Fruit fly (Drosophila melanogaster) Kc167 (cell line): Measurements from ENCODE around the gene Pfdn1.

ENCODE experiments used
- Myc ChIP-seq: fragments of >200 bp; optimal IDR thresholded peaks from 2 replicates; lab custom pipeline; 2017; ENCODE audit warnings: missing external identifiers
- Sin3A ChIP-seq: fragments of >200 bp; optimal IDR thresholded peaks from 2 replicates; lab custom pipeline; 2018; ENCODE audit warnings: missing external identifiers
- h ChIP-seq: fragments of >200 bp; optimal IDR thresholded peaks from 3 replicates; lab custom pipeline; 2018; ENCODE audit warnings: missing external identifiers
- insv ChIP-seq: fragments of >200 bp; optimal IDR thresholded peaks from 3 replicates; lab custom pipeline; 2018; ENCODE audit warnings: missing external identifiers
- psq ChIP-seq: fragments of >200 bp; optimal IDR thresholded peaks from 2 replicates; lab custom pipeline; 2017; ENCODE audit warnings: missing external identifiers
- ttk ChIP-seq: sonication (Bioruptor generic); optimal IDR thresholded peaks from 2 replicates; lab custom pipeline; 2017; ENCODE audit warnings: missing external identifiers

Gene Pfdn1

DNA sequence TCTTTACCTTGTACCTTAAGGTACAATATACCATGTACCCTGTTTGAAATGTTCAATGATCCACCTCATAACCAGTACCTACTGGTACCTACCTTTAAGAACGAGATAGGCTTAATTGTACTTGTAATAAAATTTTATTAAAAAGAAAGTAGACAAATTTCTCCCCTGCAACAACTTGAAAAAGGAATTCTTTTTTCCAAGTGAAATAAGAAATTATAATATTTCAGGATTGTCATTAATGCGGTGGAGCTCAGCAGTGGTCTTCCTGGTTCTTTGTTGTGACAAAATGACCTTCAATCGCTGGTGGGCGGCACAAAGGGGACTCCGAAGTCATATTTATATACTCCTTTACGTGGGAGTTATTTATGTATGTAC is 30.4 kb downstream of the Pfdn1 start:
- TF ChIP-seq psq (lab: Kevin White, UChicago) (no peak), Sin3A (lab: Kevin White, UChicago) (no peak), ttk (lab: Kevin White, UChicago) (no peak), insv (no peak), h (lab: Kevin White, UChicago) (no peak), Myc (lab: Kevin White, UChicago) (no peak)

DNA sequence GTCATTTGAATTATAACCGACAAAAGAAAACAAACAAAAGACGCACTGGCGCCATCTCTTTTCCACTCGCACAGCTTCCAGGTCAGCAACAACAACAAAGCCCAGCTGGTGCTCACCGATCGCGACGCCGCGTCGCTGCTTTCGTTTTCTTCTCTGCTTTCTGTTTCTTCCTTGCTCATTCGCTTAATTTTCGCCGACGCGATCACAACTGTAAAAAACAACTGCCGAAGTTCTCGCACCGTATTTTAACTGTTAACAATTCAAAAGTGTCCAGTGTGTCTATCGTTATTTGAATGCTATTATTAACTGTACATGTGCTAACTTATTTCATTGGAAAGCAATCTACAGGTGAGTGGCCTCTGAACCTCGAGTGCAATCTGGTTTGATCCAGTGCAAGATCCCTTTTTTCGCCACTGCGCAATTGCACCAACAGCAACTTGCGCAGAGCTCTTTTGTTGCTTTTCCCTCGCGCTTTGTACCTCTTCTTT is 31.4 kb downstream of the Pfdn1 start, which contains the start of gene stai:
stai (plus strand) TSS at position 176 of the 488 bp plus-strand sequence.
- TF ChIP-seq Myc (lab: Kevin White, UChicago) = no peak

DNA sequence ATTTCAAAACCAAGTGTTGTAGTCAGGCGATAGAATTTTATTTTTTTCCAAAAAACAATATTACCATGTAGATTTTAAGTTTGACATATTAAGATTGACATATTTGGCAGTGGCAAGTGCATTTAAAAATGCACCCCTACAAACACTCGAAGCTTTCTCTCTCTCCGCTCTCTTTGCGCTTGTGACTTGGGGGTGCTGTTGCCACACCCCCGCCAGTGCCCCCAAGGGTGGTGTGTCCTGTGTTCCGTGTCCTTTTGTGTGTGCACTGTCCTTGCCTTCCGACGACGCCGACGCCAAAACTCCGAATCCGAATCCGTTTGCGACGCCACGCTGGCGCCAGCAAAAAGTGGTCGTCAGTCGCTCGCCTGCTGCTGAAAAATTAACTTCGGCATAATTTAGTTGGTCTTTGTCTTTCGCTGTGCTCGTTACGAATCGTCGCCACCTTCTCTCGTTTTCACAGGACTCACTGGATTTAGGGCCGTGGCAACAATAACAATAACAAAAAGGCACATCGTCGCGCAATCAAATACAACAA is 40.5 kb downstream of the Pfdn1 start:
- TF ChIP-seq h (lab: Kevin White, UChicago) = no peak
- TF ChIP-seq insv = no peak
- no peak for TF ChIP-seq Myc (lab: Kevin White, UChicago)
- no peak for TF ChIP-seq psq (lab: Kevin White, UChicago)
- no peak for TF ChIP-seq ttk (lab: Kevin White, UChicago)
- no peak for TF ChIP-seq Sin3A (lab: Kevin White, UChicago)

DNA sequence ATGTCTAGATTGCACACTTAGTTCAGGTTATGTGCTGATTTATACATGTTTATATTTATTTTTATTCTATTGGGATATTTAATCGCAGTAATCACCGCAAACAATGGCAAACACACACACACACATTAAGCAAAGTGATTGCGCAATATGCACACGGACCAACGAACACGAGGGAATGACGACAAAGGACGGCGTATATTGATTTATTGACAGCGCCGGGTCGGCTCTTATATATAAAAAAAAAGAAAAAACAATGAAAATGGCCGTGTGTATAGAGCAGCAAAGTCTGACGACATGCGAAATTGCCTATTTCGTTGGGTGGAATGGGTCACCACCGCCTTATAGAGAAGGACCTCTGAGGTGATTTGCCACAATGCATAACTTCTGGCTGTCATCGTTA is 41.9 kb downstream of the Pfdn1 start:
- TF ChIP-seq Myc (lab: Kevin White, UChicago) (no peak), psq (lab: Kevin White, UChicago) (no peak), Sin3A (lab: Kevin White, UChicago) (no peak), ttk (lab: Kevin White, UChicago) (no peak), insv (no peak), h (lab: Kevin White, UChicago) (no peak)

DNA sequence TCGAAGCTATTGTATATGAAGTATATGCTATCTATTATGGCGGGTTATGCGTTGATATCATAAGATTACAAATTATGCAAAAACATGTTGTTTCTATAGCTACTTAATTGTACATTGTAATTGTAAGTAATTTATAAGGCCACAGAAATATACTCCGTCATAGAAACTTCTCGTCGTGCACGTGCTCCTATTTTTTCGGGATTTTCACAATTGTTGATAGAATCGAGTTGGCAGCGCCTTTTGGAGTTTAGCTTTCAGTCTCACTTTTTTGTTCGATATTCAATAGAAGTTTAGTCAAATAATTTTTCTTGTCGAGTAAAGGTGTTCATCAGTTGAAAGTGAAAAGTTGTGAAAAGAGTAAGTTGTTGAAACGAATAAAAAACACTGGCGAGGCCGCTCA is 49.3 kb downstream of the Pfdn1 start, which contains the start of gene CG31642:
CG31642 (plus strand) TSS at position 301 of the 400 bp plus-strand sequence.
- TF ChIP-seq h (lab: Kevin White, UChicago) (no peak), psq (lab: Kevin White, UChicago) (no peak), Myc (lab: Kevin White, UChicago) (no peak), insv (no peak), Sin3A (lab: Kevin White, UChicago) (no peak), ttk (lab: Kevin White, UChicago) (no peak)
